Worm (Caenorhabditis elegans) whole organism, mixed stage, embryonic: ENCODE measurements around the gene lin-40.
A peak's percentile ranks its signal among the peaks of the same experiment; 100 is the strongest.

Experiments
- M03D4.4 ChIP-seq: sonication (generic microtip); optimal IDR thresholded peaks from 2 replicates; lab custom pipeline; 2017; ENCODE audit warnings: mild to moderate bottlenecking, missing genetic modification characterization, missing compliant biosample characterization
- blmp-1 ChIP-seq: fragments of 150-350 bp; optimal IDR thresholded peaks from 2 replicates; lab custom pipeline; 2014; ENCODE audit warnings: missing biosample characterization, missing genetic modification characterization
- ceh-39 ChIP-seq: fragments of 150-350 bp; optimal IDR thresholded peaks from 2 replicates; lab custom pipeline; 2014; ENCODE audit warnings: missing biosample characterization, missing genetic modification characterization
- ceh-43 ChIP-seq: fragments of 200-800 bp; sonication (Bioruptor generic); optimal IDR thresholded peaks from 2 replicates; lab custom pipeline; 2018; ENCODE audit warnings: mild to moderate bottlenecking, missing genetic modification characterization, moderate library complexity, missing compliant biosample characterization
- ces-1 ChIP-seq: fragments of 150-350 bp; optimal IDR thresholded peaks from 2 replicates; lab custom pipeline; 2014; ENCODE audit warnings: missing biosample characterization, missing genetic modification reagents, missing genetic modification characterization
- cnd-1 ChIP-seq: fragments of 200-800 bp; sonication (Bioruptor generic); optimal IDR thresholded peaks from 2 replicates; lab custom pipeline; 2018; ENCODE audit warnings: mild to moderate bottlenecking, missing genetic modification characterization, missing compliant biosample characterization
- elt-3 ChIP-seq: fragments of 150-350 bp; optimal IDR thresholded peaks from 2 replicates; lab custom pipeline; 2014; ENCODE audit warnings: missing biosample characterization, missing genetic modification characterization
- ham-2 ChIP-seq: fragments of 200-800 bp; sonication (Bioruptor generic); optimal IDR thresholded peaks from 2 replicates; lab custom pipeline; 2018; ENCODE audit warnings: mild to moderate bottlenecking, missing genetic modification characterization, missing compliant biosample characterization
- hlh-1 ChIP-seq: fragments of 150-350 bp; optimal IDR thresholded peaks from 2 replicates; lab custom pipeline; 2014; ENCODE audit warnings: missing biosample characterization, missing genetic modification reagents, missing genetic modification characterization
- lin-13 ChIP-seq: fragments of 150-350 bp; optimal IDR thresholded peaks from 2 replicates; lab custom pipeline; 2014; ENCODE audit warnings: missing biosample characterization, missing genetic modification characterization
- lsy-2 ChIP-seq: fragments of 150-350 bp; optimal IDR thresholded peaks from 2 replicates; lab custom pipeline; 2014; ENCODE audit warnings: missing biosample characterization, missing genetic modification characterization
- mab-5 ChIP-seq: fragments of 150-350 bp; optimal IDR thresholded peaks from 2 replicates; lab custom pipeline; 2014; ENCODE audit warnings: missing biosample characterization, missing genetic modification characterization
- mep-1 ChIP-seq: fragments of 150-350 bp; optimal IDR thresholded peaks from 2 replicates; lab custom pipeline; 2017; ENCODE audit warnings: missing biosample characterization, missing genetic modification reagents, missing genetic modification characterization, inconsistent platforms
- mls-2 ChIP-seq: sonication (generic microtip); optimal IDR thresholded peaks from 2 replicates; lab custom pipeline; 2016; ENCODE audit warnings: mild to moderate bottlenecking, missing genetic modification characterization, moderate library complexity, missing compliant biosample characterization
- nhr-12 ChIP-seq: fragments of 150-350 bp; optimal IDR thresholded peaks from 2 replicates; lab custom pipeline; 2014; ENCODE audit warnings: missing biosample characterization, missing genetic modification characterization
- nhr-2 ChIP-seq: fragments of 150-350 bp; optimal IDR thresholded peaks from 2 replicates; lab custom pipeline; 2014; ENCODE audit warnings: missing biosample characterization, missing genetic modification characterization
- nhr-237 ChIP-seq: fragments of 150-350 bp; optimal IDR thresholded peaks from 2 replicates; lab custom pipeline; 2014; ENCODE audit warnings: missing biosample characterization, missing genetic modification characterization
- nhr-28 ChIP-seq: fragments of 150-350 bp; optimal IDR thresholded peaks from 2 replicates; lab custom pipeline; 2014; ENCODE audit warnings: missing biosample characterization, missing genetic modification characterization
- nhr-76 ChIP-seq: sonication (generic microtip); optimal IDR thresholded peaks from 2 replicates; lab custom pipeline; 2017; ENCODE audit warnings: missing biosample characterization, missing genetic modification characterization
- pha-4 ChIP-seq: fragments of 150-350 bp; optimal IDR thresholded peaks from 2 replicates; lab custom pipeline; 2018; ENCODE audit warnings: missing biosample characterization, missing genetic modification reagents, missing genetic modification characterization
- sem-2 ChIP-seq: fragments of 200-800 bp; sonication (Bioruptor generic); optimal IDR thresholded peaks from 2 replicates; lab custom pipeline; 2018; ENCODE audit warnings: mild to moderate bottlenecking, missing genetic modification characterization, missing compliant biosample characterization
- snpc-4 ChIP-seq: fragments of 150-350 bp; optimal IDR thresholded peaks from 2 replicates; lab custom pipeline; 2014; ENCODE audit warnings: missing biosample characterization, missing genetic modification characterization
- tbx-8 ChIP-seq: fragments of 200-800 bp; sonication (Bioruptor generic); optimal IDR thresholded peaks from 2 replicates; lab custom pipeline; 2018; ENCODE audit warnings: mild to moderate bottlenecking, missing genetic modification characterization, moderate library complexity, missing compliant biosample characterization
- unc-120 ChIP-seq: sonication (generic microtip); optimal IDR thresholded peaks from 2 replicates; lab custom pipeline; 2017; ENCODE audit warnings: missing genetic modification characterization, missing compliant biosample characterization; ENCODE audit not compliant: poor library complexity, severe bottlenecking
- unc-39 ChIP-seq: fragments of 150-350 bp; optimal IDR thresholded peaks from 2 replicates; lab custom pipeline; 2014; ENCODE audit warnings: missing biosample characterization, missing genetic modification characterization
- unc-62 ChIP-seq: fragments of 150-350 bp; optimal IDR thresholded peaks from 2 replicates; lab custom pipeline; 2014; ENCODE audit warnings: missing biosample characterization, missing genetic modification reagents, missing genetic modification characterization
- zip-8 ChIP-seq: fragments of 150-350 bp; optimal IDR thresholded peaks from 2 replicates; lab custom pipeline; 2014; ENCODE audit warnings: missing biosample characterization, missing genetic modification characterization
- ztf-11 ChIP-seq: fragments of 150-350 bp; optimal IDR thresholded peaks from 2 replicates; lab custom pipeline; 2014; ENCODE audit warnings: missing biosample characterization, missing genetic modification characterization

The lin-40 gene

ce11 chrV:3715488-3716019, 10.8 kb downstream of the lin-40 start, which contains the start of gene nrsn-1:
Gene nrsn-1, minus strand, starts transcription at chrV:3715969.
- no peak for TF ChIP-seq nhr-2
- TF ChIP-seq M03D4.4 (tag; lab: Kevin White, UChicago), result no peak
- TF ChIP-seq nhr-76, result no peak
- TF ChIP-seq tbx-8 (GFP tag; lab: Kevin White, UChicago), result no peak
- no peak for TF ChIP-seq zip-8 (tag; lab: Kevin White, UChicago)
- TF ChIP-seq sem-2 (GFP tag; lab: Kevin White, UChicago), result no peak
- TF ChIP-seq lin-13 (tag; lab: Kevin White, UChicago), result no peak
- no peak for TF ChIP-seq ceh-43 (GFP tag; lab: Kevin White, UChicago)

ce11 chrV:3716279-3716887, 11.6 kb downstream of the lin-40 start:
- TF ChIP-seq sem-2 (GFP tag; lab: Kevin White, UChicago) (no peak), pha-4 (tag; lab: Kevin White, UChicago) (no peak), ces-1 (peak; percentile 10), unc-62 (GFP tag; lab: Kevin White, UChicago) (peak; percentile 40), cnd-1 (tag; lab: Kevin White, UChicago) (no peak), nhr-2 (no peak), blmp-1 (tag; lab: Kevin White, UChicago) (no peak)
- TF ChIP-seq, all 35 proteins: peak for 2

- no peak for TF ChIP-seq unc-62 (GFP tag; lab: Kevin White, UChicago)
- peak; percentile 27 for TF ChIP-seq ces-1
Measured at ce11 chrV:3717751-3718150, 13.0 kb downstream of the lin-40 start.

ce11 chrV:3718507-3718906, 13.7 kb downstream of the lin-40 start:
- no peak for TF ChIP-seq mab-5 (tag; lab: Kevin White, UChicago)
- no peak for TF ChIP-seq ham-2
- no peak for TF ChIP-seq hlh-1
- TF ChIP-seq pha-4 (tag; lab: Kevin White, UChicago), result no peak
- TF ChIP-seq nhr-237 (tag; lab: Kevin White, UChicago), result no peak
- TF ChIP-seq ceh-39 (tag; lab: Kevin White, UChicago), result no peak
- TF ChIP-seq ztf-11 (tag; lab: Kevin White, UChicago), result no peak
- no peak for TF ChIP-seq mep-1 (tag; lab: Kevin White, UChicago)
- no peak for TF ChIP-seq mls-2
- no peak for TF ChIP-seq nhr-28 (tag; lab: Kevin White, UChicago)
- no peak for TF ChIP-seq ceh-43 (GFP tag; lab: Kevin White, UChicago)
- no peak for TF ChIP-seq unc-120
- no peak for TF ChIP-seq nhr-12 (tag; lab: Kevin White, UChicago)
- TF ChIP-seq M03D4.4 (tag; lab: Kevin White, UChicago), result no peak
- TF ChIP-seq lin-13 (tag; lab: Kevin White, UChicago), result no peak

- no peak for TF ChIP-seq unc-62 (GFP tag; lab: Kevin White, UChicago)
- no peak for TF ChIP-seq unc-39
- TF ChIP-seq sem-2 (GFP tag; lab: Kevin White, UChicago), result no peak
- no peak for TF ChIP-seq snpc-4 (tag; lab: Kevin White, UChicago)
- no peak for TF ChIP-seq pha-4 (tag; lab: Kevin White, UChicago)
- TF ChIP-seq blmp-1 (tag; lab: Kevin White, UChicago), result no peak
- no peak for TF ChIP-seq unc-120
- TF ChIP-seq lsy-2 (tag; lab: Kevin White, UChicago), result no peak
- TF ChIP-seq mab-5 (tag; lab: Kevin White, UChicago), result no peak
Measured at ce11 chrV:3724772-3725171, 20.0 kb downstream of the lin-40 start, which contains the start of gene str-30. Gene str-30, plus strand, starts transcription at chrV:3725072.

- TF ChIP-seq ces-1, result peak; percentile 57
- no peak for TF ChIP-seq elt-3
- no peak for TF ChIP-seq sem-2 (GFP tag; lab: Kevin White, UChicago)
Measured at ce11 chrV:3738409-3738808, 33.6 kb downstream of the lin-40 start.

- TF ChIP-seq nhr-76, result no peak
- TF ChIP-seq nhr-237 (tag; lab: Kevin White, UChicago), result no peak
- no peak for TF ChIP-seq ceh-39 (tag; lab: Kevin White, UChicago)
- TF ChIP-seq sem-2 (GFP tag; lab: Kevin White, UChicago), result no peak
- TF ChIP-seq, all 35 proteins: peak for 0
Measured at ce11 chrV:3739302-3739701, 34.5 kb downstream of the lin-40 start, which contains the start of gene hpo-36. Gene hpo-36, minus strand, starts transcription at chrV:3739402.
